Worm (Caenorhabditis elegans) whole organism, young adult: ENCODE data around the gene Y38F2AR.12.
A peak's percentile ranks its signal among the peaks of the same experiment; 100 is the strongest.

ENCODE experiments used
- B0261.1 ChIP-seq: sonication (generic microtip); optimal IDR thresholded peaks from 2 replicates; lab custom pipeline; 2016; ENCODE audit warnings: mild to moderate bottlenecking, missing genetic modification characterization, moderate library complexity, missing compliant biosample characterization
- F23B12.7 ChIP-seq: sonication (generic microtip); optimal IDR thresholded peaks from 2 replicates; lab custom pipeline; 2017; ENCODE audit warnings: missing genetic modification characterization, mild to moderate bottlenecking, missing compliant biosample characterization, antibody characterized with exemption, moderate library complexity; ENCODE audit not compliant: insufficient read depth
- F37B4.10 ChIP-seq: fragments of 200-800 bp; sonication (Bioruptor generic); IDR thresholded peaks from 2 replicates; pipeline ENCODE4 v1.3.6; 2022; ENCODE audit warnings: missing genetic modification characterization, missing compliant biosample characterization
- F39B2.1 ChIP-seq: fragments of 200-800 bp; sonication (Bioruptor generic); IDR thresholded peaks from 2 replicates; pipeline ENCODE4 v1.3.6; 2022; ENCODE audit warnings: missing genetic modification reagents, missing genetic modification characterization, missing compliant biosample characterization
- F49E8.2 ChIP-seq: sonication (generic microtip); optimal IDR thresholded peaks from 3 replicates; lab custom pipeline; 2017; ENCODE audit warnings: missing genetic modification characterization, mild to moderate bottlenecking, missing compliant biosample characterization, antibody characterized with exemption, moderate library complexity; ENCODE audit not compliant: insufficient read depth
- F55B11.4 ChIP-seq: sonication (generic microtip); optimal IDR thresholded peaks from 2 replicates; lab custom pipeline; 2016; ENCODE audit warnings: missing compliant biosample characterization, missing genetic modification characterization, borderline replicate concordance; ENCODE audit not compliant: insufficient read depth
- F57A8.1 ChIP-seq: fragments of 200-800 bp; sonication (Bioruptor generic); optimal IDR thresholded peaks from 2 replicates; lab custom pipeline; 2018; ENCODE audit warnings: mild to moderate bottlenecking, missing genetic modification characterization, moderate library complexity, missing compliant biosample characterization
- Y67H2A.10 ChIP-seq: fragments of 200-800 bp; sonication (Bioruptor generic); conservative IDR thresholded peaks from 2 replicates; pipeline ENCODE4 v1.3.6; 2022; ENCODE audit warnings: missing genetic modification reagents, missing genetic modification characterization, missing compliant biosample characterization
- Y79H2A.3 ChIP-seq: fragments of 200-800 bp; sonication (Bioruptor generic); conservative IDR thresholded peaks from 2 replicates; pipeline ENCODE4 v1.3.6; 2022; ENCODE audit warnings: missing genetic modification reagents, missing genetic modification characterization, missing compliant biosample characterization
- aptf-2 ChIP-seq: fragments of 200-800 bp; sonication (Bioruptor generic); conservative IDR thresholded peaks from 2 replicates; pipeline ENCODE4 v1.3.6; 2022; ENCODE audit warnings: missing genetic modification reagents, missing genetic modification characterization, missing compliant biosample characterization
- ccch-3 ChIP-seq: fragments of 200-800 bp; sonication (Bioruptor generic); optimal IDR thresholded peaks from 2 replicates; lab custom pipeline; 2018; ENCODE audit warnings: mild to moderate bottlenecking, missing genetic modification characterization, missing compliant biosample characterization
- ceh-100 ChIP-seq: fragments of 200-800 bp; sonication (Bioruptor generic); IDR thresholded peaks from 2 replicates; pipeline ENCODE4 v1.3.6; 2022; ENCODE audit warnings: missing genetic modification reagents, missing genetic modification characterization, missing compliant biosample characterization
- ceh-79 ChIP-seq: sonication (generic microtip); optimal IDR thresholded peaks from 2 replicates; lab custom pipeline; 2017; ENCODE audit warnings: mild to moderate bottlenecking, missing genetic modification characterization, missing compliant biosample characterization
- ceh-91 ChIP-seq: fragments of 200-800 bp; sonication (Bioruptor generic); IDR thresholded peaks from 2 replicates; pipeline ENCODE4 v1.3.6; 2022; ENCODE audit warnings: missing genetic modification reagents, missing genetic modification characterization, missing compliant biosample characterization
- dpff-1 ChIP-seq: sonication (generic microtip); optimal IDR thresholded peaks from 2 replicates; lab custom pipeline; 2017; ENCODE audit warnings: mild to moderate bottlenecking, missing genetic modification characterization, missing compliant biosample characterization
- egl-18 ChIP-seq: fragments of 200-800 bp; sonication (Bioruptor generic); IDR thresholded peaks from 2 replicates; pipeline ENCODE4 v1.3.6; 2022; ENCODE audit warnings: missing genetic modification reagents, missing genetic modification characterization, missing compliant biosample characterization
- egl-44 ChIP-seq: fragments of 200-800 bp; sonication (Bioruptor generic); IDR thresholded peaks from 2 replicates; pipeline ENCODE4 v1.3.6; 2022; ENCODE audit warnings: missing genetic modification reagents, missing genetic modification characterization, missing compliant biosample characterization
- egrh-3 ChIP-seq: fragments of 200-800 bp; sonication (Bioruptor generic); IDR thresholded peaks from 2 replicates; pipeline ENCODE4 v1.3.6; 2022; ENCODE audit warnings: missing genetic modification reagents, missing genetic modification characterization, missing compliant biosample characterization
- ets-4 ChIP-seq: fragments of 200-800 bp; sonication (Bioruptor generic); optimal IDR thresholded peaks from 2 replicates; lab custom pipeline; 2018; ENCODE audit warnings: mild to moderate bottlenecking, missing genetic modification characterization, missing compliant biosample characterization
- hlh-26 ChIP-seq: fragments of 200-800 bp; sonication (Bioruptor generic); conservative IDR thresholded peaks from 2 replicates; pipeline ENCODE4 v1.3.6; 2022; ENCODE audit warnings: missing genetic modification reagents, missing genetic modification characterization, missing compliant biosample characterization
- hmg-20 ChIP-seq: fragments of 200-800 bp; sonication (Bioruptor generic); IDR thresholded peaks from 2 replicates; pipeline ENCODE4 v1.3.6; 2022; ENCODE audit warnings: missing genetic modification reagents, missing genetic modification characterization, missing compliant biosample characterization
- lag-1 ChIP-seq: fragments of 200-800 bp; sonication (Bioruptor generic); IDR thresholded peaks from 2 replicates; pipeline ENCODE4 v1.3.6; 2022; ENCODE audit warnings: missing genetic modification reagents, missing genetic modification characterization, missing compliant biosample characterization
- let-607 ChIP-seq, 2 experiments: fragments of 200-800 bp in 1 of 2; sonication (Bioruptor generic) in 1 of 2; sonication (generic microtip) in 1 of 2; optimal IDR thresholded peaks; 2 replicates each; lab custom pipeline; 2016 to 2018; ENCODE audit warnings: mild to moderate bottlenecking in 2 of 2, missing compliant biosample characterization in 2 of 2, missing genetic modification characterization in 2 of 2, moderate library complexity in 2 of 2, missing genotype in 1 of 2
- lin-35 ChIP-seq, 3 experiments: fragments of 150-350 bp in 2 of 3; sonication (generic microtip) in 1 of 3; optimal IDR thresholded peaks; 2 replicates each; lab custom pipeline; 2014 to 2018; ENCODE audit warnings: missing biosample characterization in 3 of 3, missing genetic modification characterization in 3 of 3, missing genetic modification reagents in 3 of 3
- lir-1 ChIP-seq: fragments of 200-800 bp; sonication (Bioruptor generic); conservative IDR thresholded peaks from 2 replicates; pipeline ENCODE4 v1.3.6; 2022; ENCODE audit warnings: missing genetic modification reagents, missing genetic modification characterization, missing compliant biosample characterization
- lsl-1 ChIP-seq: fragments of 200-800 bp; sonication (Bioruptor generic); optimal IDR thresholded peaks from 2 replicates; lab custom pipeline; 2018; ENCODE audit warnings: mild to moderate bottlenecking, missing genetic modification characterization, moderate library complexity, missing compliant biosample characterization
- madf-3 ChIP-seq: fragments of 200-800 bp; sonication (Bioruptor generic); IDR thresholded peaks from 2 replicates; pipeline ENCODE4 v1.3.6; 2022; ENCODE audit warnings: missing genetic modification reagents, missing genetic modification characterization, missing compliant biosample characterization
- mxl-1 ChIP-seq: sonication (generic microtip); optimal IDR thresholded peaks from 2 replicates; lab custom pipeline; 2016; ENCODE audit warnings: missing genetic modification characterization, missing compliant biosample characterization
- nfya-2 ChIP-seq: fragments of 200-800 bp; sonication (Bioruptor generic); IDR thresholded peaks from 2 replicates; pipeline ENCODE4 v1.3.6; 2022; ENCODE audit warnings: missing genetic modification reagents, missing genetic modification characterization, missing compliant biosample characterization
- nfyb-1 ChIP-seq: fragments of 200-800 bp; sonication (Bioruptor generic); IDR thresholded peaks from 2 replicates; pipeline ENCODE4 v1.3.6; 2022; ENCODE audit warnings: missing genetic modification reagents, missing genetic modification characterization, missing compliant biosample characterization
- nhr-179 ChIP-seq: sonication (generic microtip); optimal IDR thresholded peaks from 2 replicates; lab custom pipeline; 2016; ENCODE audit warnings: mild to moderate bottlenecking, missing genetic modification characterization, missing compliant biosample characterization
- pha-4 ChIP-seq: fragments of 150-350 bp; sonication (generic microtip); optimal IDR thresholded peaks from 2 replicates; lab custom pipeline; 2014; ENCODE audit warnings: missing biosample characterization, missing genetic modification reagents, missing genetic modification characterization
- rcor-1 ChIP-seq: fragments of 200-800 bp; sonication (Bioruptor generic); IDR thresholded peaks from 2 replicates; pipeline ENCODE4 v1.3.6; 2022; ENCODE audit warnings: missing genetic modification reagents, missing genetic modification characterization, missing compliant biosample characterization
- rec-8 ChIP-seq, 2 experiments: sonication (generic microtip); optimal IDR thresholded peaks; 2 replicates each; lab custom pipeline; 2016; ENCODE audit warnings: mild to moderate bottlenecking in 2 of 2, missing genetic modification characterization in 2 of 2, missing genetic modification reagents in 2 of 2, missing genotype in 2 of 2, missing biosample characterization in 1 of 2, missing compliant biosample characterization in 1 of 2, moderate library complexity in 1 of 2
- rpc-1 ChIP-seq, 2 experiments: fragments of 150-350 bp in 1 of 2; sonication (generic microtip) in 1 of 2; optimal IDR thresholded peaks; 2 replicates each; lab custom pipeline; 2014 to 2018; ENCODE audit warnings: missing biosample characterization in 1 of 2, missing genetic modification characterization in 1 of 2, missing genetic modification reagents in 1 of 2, missing genotype in 1 of 2
- snpc-4 ChIP-seq, 5 experiments: fragments of 150-350 bp in 1 of 5; sonication (generic microtip) in 4 of 5; optimal IDR thresholded peaks; 2 replicates each; lab custom pipeline; 2014 to 2018; ENCODE audit warnings: missing genetic modification characterization in 5 of 5, missing biosample characterization in 3 of 5, antibody characterized with exemption in 2 of 5, mild to moderate bottlenecking in 2 of 5, missing compliant biosample characterization in 2 of 5, missing genotype in 2 of 5, moderate library complexity in 2 of 5, missing genetic modification reagents in 1 of 5
- zfh-2 ChIP-seq: fragments of 200-800 bp; sonication (Bioruptor generic); conservative IDR thresholded peaks from 2 replicates; pipeline ENCODE4 v1.3.6; 2022; ENCODE audit warnings: missing genetic modification reagents, missing genetic modification characterization, missing compliant biosample characterization
- ztf-18 ChIP-seq: sonication (generic microtip); optimal IDR thresholded peaks from 2 replicates; lab custom pipeline; 2016; ENCODE audit warnings: missing genotype, mild to moderate bottlenecking, missing genetic modification characterization, missing compliant biosample characterization

Gene Y38F2AR.12

ce11 chrIV:2451233-2451632 is 39.0 kb upstream of the Y38F2AR.12 start, which contains the start of gene C45G7.13:
C45G7.13 (minus strand) TSS chrIV:2451333.
- TF ChIP-seq pha-4 (tag; lab: Kevin White, UChicago) (no peak), F39B2.1 (GFP tag; lab: Robert Waterston, UW) (no peak), F55B11.4 (tag; lab: Kevin White, UChicago) (no peak)

- TF ChIP-seq nfyb-1 (GFP tag; lab: Robert Waterston, UW) (no peak), zfh-2 (GFP tag; lab: Robert Waterston, UW) (peak; percentile 67), Y67H2A.10 (GFP tag; lab: Robert Waterston, UW) (no peak)
Measured at ce11 chrIV:2434366-2434765, 22.1 kb upstream of the Y38F2AR.12 start.

ce11 chrIV:2432693-2433092 is 20.5 kb upstream of the Y38F2AR.12 start, which contains the start of gene C45G7.4:
C45G7.4 (plus strand) TSS chrIV:2432993.
- TF ChIP-seq nhr-179 (no peak), rpc-1 (optimal IDR thresholded peaks at IDR 0.05; lab: Kevin White, UChicago) (no peak), rpc-1 (tag; optimal IDR thresholded peaks at IDR 0.05; lab: Kevin White, UChicago) (no peak), nfyb-1 (GFP tag; lab: Robert Waterston, UW) (no peak), ccch-3 (no peak), lir-1 (GFP tag; lab: Robert Waterston, UW) (no peak), ets-4 (GFP tag; lab: Kevin White, UChicago) (no peak), F55B11.4 (tag; lab: Kevin White, UChicago) (no peak)

- no peak for TF ChIP-seq egl-18 (GFP tag; lab: Robert Waterston, UW)
- no peak for TF ChIP-seq nfyb-1 (GFP tag; lab: Robert Waterston, UW)
- no peak for TF ChIP-seq let-607 (tag; optimal IDR thresholded peaks at IDR 0.05; lab: Kevin White, UChicago)
- no peak for TF ChIP-seq mxl-1 (tag; lab: Kevin White, UChicago)
- no peak for TF ChIP-seq lin-35 (GFP tag; optimal IDR thresholded peaks at IDR 0.05; lab: Kevin White, UChicago)
- no peak for TF ChIP-seq F57A8.1 (GFP tag; lab: Kevin White, UChicago)
- TF ChIP-seq madf-3 (GFP tag; lab: Robert Waterston, UW) = no peak
- TF ChIP-seq rec-8 (tag; optimal IDR thresholded peaks at IDR 0.05; lab: Kevin White, UChicago) = no peak
- TF ChIP-seq rcor-1 (GFP tag; lab: Robert Waterston, UW) = no peak
- no peak for TF ChIP-seq ets-4 (GFP tag; lab: Kevin White, UChicago)
- TF ChIP-seq F37B4.10 (GFP tag; lab: Robert Waterston, UW) = no peak
- TF ChIP-seq ztf-18 (tag; lab: Kevin White, UChicago) = no peak
- TF ChIP-seq lsl-1 = no peak
- no peak for TF ChIP-seq snpc-4 (GFP tag; optimal IDR thresholded peaks at IDR 0.05; lab: Kevin White, UChicago)
- TF ChIP-seq snpc-4 (tag; optimal IDR thresholded peaks at IDR 0.05; lab: Kevin White, UChicago) = no peak
- TF ChIP-seq B0261.1 (tag; lab: Kevin White, UChicago) = no peak
- no peak for TF ChIP-seq lag-1 (GFP tag; lab: Robert Waterston, UW)
Measured at ce11 chrIV:2416738-2417137, 4.5 kb upstream of the Y38F2AR.12 start.

- TF ChIP-seq hlh-26 (GFP tag; lab: Robert Waterston, UW) = no peak
- peak; percentile 73 for TF ChIP-seq egrh-3 (GFP tag; lab: Robert Waterston, UW)
- TF ChIP-seq dpff-1 (tag; lab: Kevin White, UChicago) = no peak
- TF ChIP-seq aptf-2 (GFP tag; lab: Robert Waterston, UW) = 0 out of 2 replicates have a peak, but pooled peaks have one; percentile 38
- TF ChIP-seq F23B12.7 (tag; lab: Kevin White, UChicago) = peak; percentile 94
- peak; percentile 79 for TF ChIP-seq F49E8.2
- no peak for TF ChIP-seq lag-1 (GFP tag; lab: Robert Waterston, UW)
- TF ChIP-seq egl-44 (GFP tag; lab: Robert Waterston, UW) = peak; percentile 92
- TF ChIP-seq ceh-100 (GFP tag; lab: Robert Waterston, UW) = peak; percentile 54
- 0 out of 2 replicates have a peak, but pooled peaks have one; percentile 40 for TF ChIP-seq Y79H2A.3 (GFP tag; lab: Robert Waterston, UW)
- peak; percentile 60 for TF ChIP-seq ceh-79 (tag; lab: Kevin White, UChicago)
- no peak for TF ChIP-seq F55B11.4 (tag; lab: Kevin White, UChicago)
- TF ChIP-seq nfya-2 (GFP tag; lab: Robert Waterston, UW) = no peak
- TF ChIP-seq ccch-3 = peak; percentile 79
- TF ChIP-seq snpc-4 (GFP tag; optimal IDR thresholded peaks at IDR 0.05; lab: Kevin White, UChicago) = peak; percentile 61
- TF ChIP-seq snpc-4 (tag; optimal IDR thresholded peaks at IDR 0.05; lab: Kevin White, UChicago) = peak; percentile 67 to 82 (median 74)
- TF ChIP-seq ceh-91 (GFP tag; lab: Robert Waterston, UW) = no peak
- peak; percentile 66; the same call in 1 of the 2 replicates for TF ChIP-seq hmg-20 (GFP tag; lab: Robert Waterston, UW)
Measured at ce11 chrIV:2408437-2408836, 3.8 kb downstream of the Y38F2AR.12 start.
